Worm (Caenorhabditis elegans) whole organism, L3 larva: Measurements from ENCODE around the gene rpn-7.

ENCODE experiments used
- ama-1 ChIP-seq: fragments of 150-350 bp; optimal IDR thresholded peaks from 2 replicates; lab custom pipeline; 2018
- ceh-16 ChIP-seq: sonication (generic microtip); optimal IDR thresholded peaks from 2 replicates; lab custom pipeline; 2017; ENCODE audit warnings: missing biosample characterization, missing genetic modification characterization
- ceh-28 ChIP-seq: fragments of 150-350 bp; optimal IDR thresholded peaks from 2 replicates; lab custom pipeline; 2014; ENCODE audit warnings: missing biosample characterization, missing genetic modification reagents, missing genetic modification characterization
- fos-1 ChIP-seq: fragments of 150-350 bp; optimal IDR thresholded peaks from 2 replicates; lab custom pipeline; 2014; ENCODE audit warnings: missing biosample characterization, missing genetic modification characterization
- jun-1 ChIP-seq: fragments of 150-350 bp; optimal IDR thresholded peaks from 2 replicates; lab custom pipeline; 2014; ENCODE audit warnings: missing biosample characterization, missing genetic modification reagents, missing genetic modification characterization
- nfya-1 ChIP-seq: sonication (generic microtip); optimal IDR thresholded peaks from 2 replicates; lab custom pipeline; 2017; ENCODE audit warnings: missing genetic modification characterization, mild to moderate bottlenecking, missing compliant biosample characterization, antibody characterized with exemption, moderate library complexity; ENCODE audit not compliant: insufficient read depth
- nhr-237 ChIP-seq: fragments of 150-350 bp; optimal IDR thresholded peaks from 2 replicates; lab custom pipeline; 2014; ENCODE audit warnings: missing biosample characterization, missing genetic modification characterization
- nhr-28 ChIP-seq: fragments of 150-350 bp; optimal IDR thresholded peaks from 2 replicates; lab custom pipeline; 2014; ENCODE audit warnings: missing biosample characterization, missing genetic modification characterization
- nhr-76 ChIP-seq: fragments of 150-350 bp; sonication (generic microtip); optimal IDR thresholded peaks from 5 replicates; lab custom pipeline; 2014; ENCODE audit warnings: missing biosample characterization, missing genetic modification characterization
- nhr-77 ChIP-seq: fragments of 150-350 bp; optimal IDR thresholded peaks from 2 replicates; lab custom pipeline; 2014; ENCODE audit warnings: missing biosample characterization, missing genetic modification characterization
- skn-1 ChIP-seq: fragments of 150-350 bp; optimal IDR thresholded peaks from 2 replicates; lab custom pipeline; 2014; ENCODE audit warnings: missing biosample characterization, missing genetic modification characterization
- unc-39 ChIP-seq: sonication (generic microtip); optimal IDR thresholded peaks from 4 replicates; lab custom pipeline; 2017; ENCODE audit warnings: missing biosample characterization, missing genetic modification characterization
- unc-62 ChIP-seq: fragments of 150-350 bp; sonication (generic microtip); optimal IDR thresholded peaks from 4 replicates; lab custom pipeline; 2014; ENCODE audit warnings: missing biosample characterization, missing genetic modification reagents, missing genetic modification characterization
- ztf-11 ChIP-seq: fragments of 150-350 bp; optimal IDR thresholded peaks from 2 replicates; lab custom pipeline; 2014; ENCODE audit warnings: missing biosample characterization, missing genetic modification characterization

DNA sequence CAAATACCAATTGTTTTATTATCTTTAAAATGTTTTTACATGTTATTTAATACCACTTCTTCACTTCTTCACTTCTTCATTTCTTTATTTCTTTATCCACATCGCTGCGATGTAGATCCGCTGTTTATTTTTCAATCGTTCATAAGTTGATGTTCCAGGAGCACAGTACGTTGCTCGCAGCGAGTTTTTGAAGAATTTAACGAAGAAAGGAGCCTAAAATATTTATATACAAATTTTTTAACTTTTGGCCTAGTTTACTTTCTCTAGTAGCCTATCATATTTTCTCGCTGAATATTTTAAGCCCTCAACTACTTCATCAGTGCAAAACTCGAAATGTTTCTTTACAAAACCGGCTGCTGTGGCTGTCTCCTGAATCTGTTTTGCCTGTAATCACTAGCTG, 1.7 kb downstream of the rpn-7 start:
- TF ChIP-seq ceh-16 (tag; lab: Kevin White, UChicago) (no peak), fos-1 (tag; lab: Kevin White, UChicago) (no peak), nhr-237 (no peak), unc-39 (tag; lab: Kevin White, UChicago) (no peak), nhr-77 (tag; lab: Kevin White, UChicago) (no peak), nhr-76 (no peak), jun-1 (tag; lab: Kevin White, UChicago) (no peak), ztf-11 (tag; lab: Kevin White, UChicago) (no peak), nhr-28 (tag; lab: Kevin White, UChicago) (no peak), ama-1 (lab: Kevin White, UChicago) (no peak), ceh-28 (tag; lab: Kevin White, UChicago) (no peak), unc-62 (GFP tag; lab: Kevin White, UChicago) (no peak), skn-1 (tag; lab: Kevin White, UChicago) (no peak), nfya-1 (tag; lab: Kevin White, UChicago) (no peak)
